Fruit fly (Drosophila melanogaster) whole organism, prepupa: ENCODE data around the gene CG2608.
A peak's percentile ranks its signal among the peaks of the same experiment; 100 is the strongest.

Source experiments
- CG10631 ChIP-seq: fragments of 200-800 bp; sonication (Bioruptor generic); optimal IDR thresholded peaks from 2 replicates; lab custom pipeline; 2016; ENCODE audit warnings: missing biosample characterization, missing genetic modification characterization
- CG11294 ChIP-seq: fragments of 200-800 bp; sonication (Bioruptor generic); IDR thresholded peaks from 2 replicates; pipeline ENCODE4 v1.3.6; 2022; ENCODE audit warnings: missing biosample characterization, missing genetic modification characterization
- CG11902 ChIP-seq: fragments of 200-800 bp; sonication (Bioruptor generic); optimal IDR thresholded peaks from 3 replicates; lab custom pipeline; 2016; ENCODE audit warnings: missing biosample characterization, missing genetic modification characterization
- CG15336 ChIP-seq: fragments of 200-800 bp; sonication (Bioruptor generic); IDR thresholded peaks from 2 replicates; pipeline ENCODE4 v1.3.6; 2022; ENCODE audit warnings: missing biosample characterization, missing genetic modification characterization
- CG1621 ChIP-seq: fragments of 200-800 bp; sonication (Bioruptor generic); optimal IDR thresholded peaks from 3 replicates; lab custom pipeline; 2018; ENCODE audit warnings: missing biosample characterization, mild to moderate bottlenecking, missing genetic modification characterization
- CG3032 ChIP-seq: fragments of 200-800 bp; optimal IDR thresholded peaks from 2 replicates; lab custom pipeline; 2019; ENCODE audit warnings: missing biosample characterization, mild to moderate bottlenecking, missing genetic modification characterization, moderate library complexity
- CG31627 ChIP-seq: fragments of 200-800 bp; sonication (Bioruptor generic); optimal IDR thresholded peaks from 3 replicates; lab custom pipeline; 2016; ENCODE audit warnings: missing biosample characterization, missing genetic modification characterization
- CG32006 ChIP-seq: fragments of 200-800 bp; sonication (Bioruptor generic); optimal IDR thresholded peaks from 3 replicates; lab custom pipeline; 2017; ENCODE audit warnings: missing biosample characterization, mild to moderate bottlenecking, missing genetic modification characterization
- CG34406 ChIP-seq: fragments of 200-800 bp; sonication (Bioruptor generic); optimal IDR thresholded peaks from 3 replicates; lab custom pipeline; 2016; ENCODE audit warnings: missing biosample characterization, missing genetic modification characterization
- CG3919 ChIP-seq: fragments of 200-800 bp; sonication (Bioruptor generic); optimal IDR thresholded peaks from 3 replicates; lab custom pipeline; 2016; ENCODE audit warnings: missing biosample characterization, missing genetic modification characterization
- CG6163 ChIP-seq: fragments of 200-800 bp; sonication (Bioruptor generic); IDR thresholded peaks from 3 replicates; pipeline ENCODE4 v1.3.6; 2022; ENCODE audit warnings: missing biosample characterization, missing genetic modification characterization
- CG6276 ChIP-seq: fragments of 200-800 bp; sonication (Bioruptor generic); optimal IDR thresholded peaks from 2 replicates; lab custom pipeline; 2017; ENCODE audit warnings: missing biosample characterization, mild to moderate bottlenecking, missing genetic modification characterization
- CG6792 ChIP-seq: fragments of 200-800 bp; sonication (Bioruptor generic); optimal IDR thresholded peaks from 3 replicates; lab custom pipeline; 2016; ENCODE audit warnings: missing biosample characterization, missing genetic modification characterization
- CG6854 ChIP-seq: fragments of 200-800 bp; sonication (Bioruptor generic); optimal IDR thresholded peaks from 2 replicates; lab custom pipeline; 2017; ENCODE audit warnings: missing biosample characterization, mild to moderate bottlenecking, missing genetic modification characterization
- CG7368 ChIP-seq: fragments of 200-800 bp; sonication (Bioruptor generic); optimal IDR thresholded peaks from 3 replicates; lab custom pipeline; 2016; ENCODE audit warnings: missing biosample characterization, missing genetic modification characterization
- CG8119 ChIP-seq: fragments of 200-800 bp; sonication (Bioruptor generic); IDR thresholded peaks from 3 replicates; pipeline ENCODE4 v1.3.6; 2022; ENCODE audit warnings: missing biosample characterization, missing genetic modification characterization
- CG8632 ChIP-seq: fragments of 200-800 bp; sonication (Bioruptor generic); optimal IDR thresholded peaks from 3 replicates; lab custom pipeline; 2016; ENCODE audit warnings: missing biosample characterization, missing genetic modification characterization
- CG9139 ChIP-seq: fragments of 200-800 bp; sonication (Bioruptor generic); optimal IDR thresholded peaks from 3 replicates; lab custom pipeline; 2017; ENCODE audit warnings: missing biosample characterization, mild to moderate bottlenecking, missing genetic modification characterization
- Eip75B ChIP-seq: fragments of 200-800 bp; sonication (Bioruptor generic); optimal IDR thresholded peaks from 3 replicates; lab custom pipeline; 2016; ENCODE audit warnings: missing biosample characterization, missing genetic modification characterization
- Eip78C ChIP-seq: fragments of 200-800 bp; sonication (Bioruptor generic); peaks from one replicate; lab custom pipeline; 2016; ENCODE audit warnings: missing biosample characterization, missing genetic modification characterization
- Eip93F ChIP-seq: fragments of 200-800 bp; sonication (Bioruptor generic); optimal IDR thresholded peaks from 2 replicates; lab custom pipeline; 2016; ENCODE audit warnings: missing biosample characterization, mild to moderate bottlenecking, missing genetic modification characterization
- Ets21C ChIP-seq: fragments of 200-800 bp; sonication (Bioruptor generic); optimal IDR thresholded peaks from 3 replicates; lab custom pipeline; 2016; ENCODE audit warnings: missing biosample characterization, missing genetic modification characterization
- Ets96B ChIP-seq: fragments of 200-800 bp; optimal IDR thresholded peaks from 2 replicates; lab custom pipeline; 2019; ENCODE audit warnings: missing biosample characterization, mild to moderate bottlenecking, missing genetic modification characterization, moderate library complexity
- Gug ChIP-seq: fragments of 200-800 bp; sonication (Bioruptor generic); IDR thresholded peaks from 2 replicates; pipeline ENCODE4 v1.3.6; 2022; ENCODE audit warnings: missing biosample characterization, missing genetic modification characterization
- Hr39 ChIP-seq: fragments of 200-800 bp; sonication (Bioruptor generic); optimal IDR thresholded peaks from 2 replicates; lab custom pipeline; 2016; ENCODE audit warnings: missing biosample characterization, missing genetic modification characterization
- Hr4 ChIP-seq: fragments of 200-800 bp; sonication (Bioruptor generic); optimal IDR thresholded peaks from 3 replicates; lab custom pipeline; 2016; ENCODE audit warnings: missing biosample characterization, missing genetic modification characterization
- Lpt ChIP-seq: fragments of 200-800 bp; sonication (Bioruptor generic); optimal IDR thresholded peaks from 3 replicates; lab custom pipeline; 2016; ENCODE audit warnings: missing biosample characterization, missing genetic modification characterization
- OdsH ChIP-seq: fragments of 200-800 bp; sonication (Bioruptor generic); optimal IDR thresholded peaks from 3 replicates; lab custom pipeline; 2016; ENCODE audit warnings: missing biosample characterization, missing genetic modification characterization
- Smox ChIP-seq: fragments of 200-800 bp; sonication (Bioruptor generic); optimal IDR thresholded peaks from 3 replicates; lab custom pipeline; 2016; ENCODE audit warnings: missing biosample characterization, missing genetic modification characterization
- Sox14 ChIP-seq: fragments of 200-800 bp; sonication (Bioruptor generic); optimal IDR thresholded peaks from 3 replicates; lab custom pipeline; 2016; ENCODE audit warnings: missing biosample characterization, missing genetic modification characterization
- Sox15 ChIP-seq: fragments of 200-800 bp; sonication (Bioruptor generic); optimal IDR thresholded peaks from 3 replicates; lab custom pipeline; 2016; ENCODE audit warnings: missing biosample characterization, missing genetic modification characterization
- achi ChIP-seq: fragments of 200-800 bp; sonication (Bioruptor generic); optimal IDR thresholded peaks from 3 replicates; lab custom pipeline; 2016; ENCODE audit warnings: missing biosample characterization, missing genetic modification characterization
- acj6 ChIP-seq: fragments of 200-800 bp; sonication (Bioruptor generic); optimal IDR thresholded peaks from 3 replicates; lab custom pipeline; 2016; ENCODE audit warnings: missing biosample characterization, missing genetic modification characterization
- cyc ChIP-seq: fragments of 200-800 bp; sonication (Bioruptor generic); optimal IDR thresholded peaks from 3 replicates; lab custom pipeline; 2016; ENCODE audit warnings: missing biosample characterization, missing genetic modification characterization
- dsx ChIP-seq: fragments of 200-800 bp; optimal IDR thresholded peaks from 3 replicates; lab custom pipeline; 2019; ENCODE audit warnings: missing biosample characterization, mild to moderate bottlenecking, missing genetic modification characterization, moderate library complexity; ENCODE audit not compliant: poor library complexity, severe bottlenecking
- eg ChIP-seq: fragments of 200-800 bp; sonication (Bioruptor generic); IDR thresholded peaks from 3 replicates; pipeline ENCODE4 v1.3.6; 2022; ENCODE audit warnings: missing biosample characterization, missing genetic modification characterization
- esn ChIP-seq: fragments of 200-800 bp; sonication (Bioruptor generic); optimal IDR thresholded peaks from 2 replicates; lab custom pipeline; 2016; ENCODE audit warnings: missing biosample characterization, mild to moderate bottlenecking, missing genetic modification characterization, moderate library complexity
- fd85E ChIP-seq: fragments of 200-800 bp; sonication (Bioruptor generic); optimal IDR thresholded peaks from 3 replicates; lab custom pipeline; 2016; ENCODE audit warnings: missing biosample characterization, missing genetic modification characterization
- fkh ChIP-seq: fragments of 200-800 bp; sonication (Bioruptor generic); optimal IDR thresholded peaks from 3 replicates; lab custom pipeline; 2017; ENCODE audit warnings: missing biosample characterization, mild to moderate bottlenecking, missing genetic modification characterization, moderate library complexity
- lz ChIP-seq: fragments of 200-800 bp; sonication (Bioruptor generic); optimal IDR thresholded peaks from 3 replicates; lab custom pipeline; 2016; ENCODE audit warnings: missing biosample characterization, missing genetic modification characterization
- pdm3 ChIP-seq: fragments of 200-800 bp; sonication (Bioruptor generic); optimal IDR thresholded peaks from 3 replicates; lab custom pipeline; 2016; ENCODE audit warnings: missing biosample characterization, missing genetic modification characterization
- salr ChIP-seq, 2 experiments: fragments of 200-800 bp; sonication (Bioruptor generic); optimal IDR thresholded peaks; 3 replicates each; lab custom pipeline; 2016 to 2018; ENCODE audit warnings: missing biosample characterization in 2 of 2, missing genetic modification characterization in 2 of 2, mild to moderate bottlenecking in 1 of 2
- svp ChIP-seq: fragments of 200-800 bp; sonication (Bioruptor generic); peaks from one replicate; lab custom pipeline; 2016; ENCODE audit warnings: missing biosample characterization, missing genetic modification characterization
- topi ChIP-seq: fragments of 200-800 bp; sonication (Bioruptor generic); optimal IDR thresholded peaks from 3 replicates; lab custom pipeline; 2016; ENCODE audit warnings: missing biosample characterization, missing genetic modification characterization
- vri ChIP-seq: fragments of 200-800 bp; sonication (Bioruptor generic); optimal IDR thresholded peaks from 3 replicates; lab custom pipeline; 2016; ENCODE audit warnings: missing biosample characterization, mild to moderate bottlenecking, missing genetic modification characterization

Gene CG2608

DNA sequence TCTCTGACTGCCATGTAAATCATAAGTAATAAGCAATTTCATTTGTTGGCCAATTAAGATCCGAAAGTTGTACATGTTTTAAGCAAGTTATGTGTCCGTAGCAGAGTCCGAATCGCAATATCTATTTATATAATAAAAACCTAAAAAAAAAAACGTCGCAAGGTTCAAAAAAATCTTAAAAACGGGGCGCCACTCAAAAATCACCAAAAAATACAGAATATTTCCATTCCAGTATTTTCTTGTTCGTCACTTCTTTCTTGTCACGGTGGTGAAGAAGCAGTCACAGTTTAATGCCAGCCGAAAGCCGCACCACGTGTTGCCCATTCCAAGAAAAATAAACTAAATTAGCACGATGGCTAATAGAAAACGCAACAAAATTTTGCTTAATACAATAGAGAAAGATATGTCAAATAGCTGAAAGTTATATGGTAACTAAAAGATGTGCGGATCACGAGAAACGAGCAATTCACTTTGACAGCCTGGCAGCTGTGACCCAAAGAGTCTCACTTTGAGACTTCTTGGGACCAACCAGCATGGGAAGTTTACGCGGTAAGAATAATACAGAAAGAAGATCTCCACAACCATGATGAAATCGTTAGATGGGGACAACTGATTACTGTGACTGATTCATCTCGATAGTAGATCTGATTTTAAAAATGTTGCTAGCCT is 1.8 kb downstream of the CG2608 start:
- TF ChIP-seq vri (GFP tag; lab: Kevin White, UChicago) = no peak
- no peak for TF ChIP-seq CG11294 (GFP tag; lab: Robert Waterston, UW)
- TF ChIP-seq pdm3 (GFP tag; lab: Kevin White, UChicago) = no peak
- no peak for TF ChIP-seq achi (GFP tag; lab: Kevin White, UChicago)
- TF ChIP-seq CG3919 (GFP tag; lab: Kevin White, UChicago) = no peak
- TF ChIP-seq CG7368 = no peak
- no peak for TF ChIP-seq CG15336
- no peak for TF ChIP-seq acj6 (GFP tag; lab: Kevin White, UChicago)
- no peak for TF ChIP-seq CG6276
- no peak for TF ChIP-seq eg (GFP tag; lab: Robert Waterston, UW)
- no peak for TF ChIP-seq CG6792
- no peak for TF ChIP-seq Smox (GFP tag; lab: Kevin White, UChicago)
- no peak for TF ChIP-seq Sox14 (GFP tag; lab: Kevin White, UChicago)
- TF ChIP-seq Eip78C (GFP tag; lab: Kevin White, UChicago) = peak; percentile 48
- TF ChIP-seq CG8632 (GFP tag; lab: Kevin White, UChicago) = no peak
- no peak for TF ChIP-seq Gug (GFP tag; lab: Robert Waterston, UW)
- TF ChIP-seq CG1621 (tag; lab: Kevin White, UChicago) = no peak
- TF ChIP-seq esn (GFP tag; lab: Kevin White, UChicago) = peak; percentile 7
- no peak for TF ChIP-seq Ets96B
- no peak for TF ChIP-seq CG3032
- TF ChIP-seq Eip75B (GFP tag; lab: Kevin White, UChicago) = no peak
- no peak for TF ChIP-seq OdsH (GFP tag; lab: Kevin White, UChicago)
- no peak for TF ChIP-seq Hr4
- TF ChIP-seq CG32006 = no peak
- TF ChIP-seq Sox15 (GFP tag; lab: Kevin White, UChicago) = no peak
- TF ChIP-seq CG6854 = no peak
- TF ChIP-seq lz (GFP tag; lab: Kevin White, UChicago) = no peak
- no peak for TF ChIP-seq Hr39 (GFP tag; lab: Kevin White, UChicago)
- no peak for TF ChIP-seq CG34406 (GFP tag; lab: Kevin White, UChicago)
- TF ChIP-seq fkh (GFP tag; lab: Kevin White, UChicago) = peak; percentile 38
- TF ChIP-seq Ets21C (GFP tag; lab: Kevin White, UChicago) = no peak
- peak; percentile 63 for TF ChIP-seq svp
- TF ChIP-seq, all 60 proteins: peak for 4

DNA sequence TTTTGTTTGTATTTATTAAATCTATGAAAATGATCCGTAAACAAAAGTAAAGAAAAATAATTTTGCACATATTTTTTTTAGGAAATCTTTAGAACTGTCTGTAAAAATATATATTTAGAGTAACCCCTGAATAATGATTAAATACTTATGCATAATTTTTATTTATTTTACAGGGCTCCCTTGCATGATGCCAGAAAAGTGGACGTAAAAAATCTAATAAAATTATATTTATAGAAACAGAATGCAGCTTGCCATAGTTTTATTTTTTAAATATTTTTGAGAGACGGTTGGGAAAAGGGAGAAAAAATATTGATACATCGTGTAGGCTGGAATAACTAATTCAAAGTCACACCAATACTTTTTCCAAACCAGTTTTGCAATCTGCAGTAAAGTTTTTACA is 3.0 kb downstream of the CG2608 start, which contains the start of gene CG18810:
CG18810 (plus strand) TSS at position 301 of the 400 bp plus-strand sequence.
- no peak for TF ChIP-seq CG34406 (GFP tag; lab: Kevin White, UChicago)
- TF ChIP-seq Eip78C (GFP tag; lab: Kevin White, UChicago) = no peak
- TF ChIP-seq Sox15 (GFP tag; lab: Kevin White, UChicago) = no peak
- no peak for TF ChIP-seq cyc
- no peak for TF ChIP-seq Sox14 (GFP tag; lab: Kevin White, UChicago)
- no peak for TF ChIP-seq Eip93F (GFP tag; lab: Kevin White, UChicago)
- TF ChIP-seq CG3919 (GFP tag; lab: Kevin White, UChicago) = no peak
- no peak for TF ChIP-seq eg (GFP tag; lab: Robert Waterston, UW)
- no peak for TF ChIP-seq CG8119 (GFP tag; lab: Robert Waterston, UW)
- TF ChIP-seq Eip75B (GFP tag; lab: Kevin White, UChicago) = no peak

DNA sequence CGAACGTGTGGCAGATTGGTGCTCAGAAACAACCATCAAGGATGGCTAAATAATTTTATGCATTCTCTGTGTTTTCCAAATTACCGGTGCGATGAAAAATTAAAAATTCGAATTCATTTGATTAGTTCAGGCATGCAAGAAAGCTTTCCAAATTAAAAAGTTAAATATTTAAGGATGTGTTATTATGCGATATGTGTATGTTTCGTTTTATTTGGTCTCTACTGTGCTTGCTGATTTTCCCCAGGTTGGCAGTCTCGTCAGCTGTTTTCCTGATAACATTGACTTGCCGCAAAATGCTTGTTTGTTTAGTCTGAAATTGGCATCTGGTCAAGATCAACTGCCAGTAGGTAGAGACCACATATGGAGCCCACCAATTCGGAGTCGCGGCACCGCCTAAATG is 4.3 kb downstream of the CG2608 start, which contains the start of gene CG2611:
CG2611 (plus strand) TSS at position 299 of the 400 bp plus-strand sequence.
- no peak for TF ChIP-seq CG34406 (GFP tag; lab: Kevin White, UChicago)
- TF ChIP-seq CG15336 = peak; percentile 35; the same call in 1 of the 2 replicates
- TF ChIP-seq CG31627 (GFP tag; lab: Kevin White, UChicago) = peak; percentile 65
- TF ChIP-seq Sox14 (GFP tag; lab: Kevin White, UChicago) = peak; percentile 78
- no peak for TF ChIP-seq vri (GFP tag; lab: Kevin White, UChicago)
- TF ChIP-seq CG9139 (GFP tag; lab: Kevin White, UChicago) = no peak
- TF ChIP-seq Lpt (GFP tag; lab: Kevin White, UChicago) = no peak
- no peak for TF ChIP-seq Sox15 (GFP tag; lab: Kevin White, UChicago)
- TF ChIP-seq CG6163 (GFP tag; lab: Robert Waterston, UW) = peak; percentile 59; the same call in 2 of the 3 replicates
- TF ChIP-seq lz (GFP tag; lab: Kevin White, UChicago) = peak; percentile 60
- no peak for TF ChIP-seq Eip78C (GFP tag; lab: Kevin White, UChicago)
- no peak for TF ChIP-seq CG6276
- TF ChIP-seq Eip93F (GFP tag; lab: Kevin White, UChicago) = no peak
- TF ChIP-seq pdm3 (GFP tag; lab: Kevin White, UChicago) = no peak
- peak; percentile 66 for TF ChIP-seq esn (GFP tag; lab: Kevin White, UChicago)
- peak; percentile 2 for TF ChIP-seq CG11902
- no peak for TF ChIP-seq OdsH (GFP tag; lab: Kevin White, UChicago)
- TF ChIP-seq CG10631 (GFP tag; lab: Kevin White, UChicago) = no peak
- TF ChIP-seq salr (GFP tag; optimal IDR thresholded peaks at IDR 0.05; lab: Kevin White, UChicago) = no peak
- no peak for TF ChIP-seq dsx (GFP tag; lab: Kevin White, UChicago)
- TF ChIP-seq Ets21C (GFP tag; lab: Kevin White, UChicago) = no peak
- TF ChIP-seq fd85E (GFP tag; lab: Kevin White, UChicago) = no peak
- TF ChIP-seq Hr4 = no peak
- peak; percentile 48 for TF ChIP-seq topi (GFP tag; lab: Kevin White, UChicago)
- TF ChIP-seq CG3919 (GFP tag; lab: Kevin White, UChicago) = no peak
- TF ChIP-seq CG3032 = peak; percentile 41
- TF ChIP-seq Hr39 (GFP tag; lab: Kevin White, UChicago) = peak; percentile 62
